Worm (Caenorhabditis elegans): ENCODE data around the gene T16G1.2.

DNA sequence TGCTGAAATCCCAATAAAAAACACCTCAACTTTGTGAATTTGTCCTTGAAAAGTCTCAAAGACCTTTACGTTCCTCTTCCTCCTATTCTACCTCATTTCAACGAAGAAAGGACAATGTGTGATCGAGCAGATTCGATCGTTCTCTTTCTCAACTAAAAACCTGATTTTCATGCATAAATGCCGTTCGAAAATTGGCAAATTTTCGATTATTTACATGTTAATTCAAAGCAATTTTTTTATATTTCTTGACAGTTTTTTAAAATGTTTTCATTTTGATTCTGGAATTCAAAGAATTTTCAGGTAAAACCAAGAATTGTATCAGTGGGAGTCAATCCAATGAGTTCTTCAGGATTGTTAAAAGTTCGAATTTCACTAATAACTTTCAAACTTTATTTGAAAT, 39.3 kb downstream of the T16G1.2 start, which contains the start of gene lin-46:
- TF ChIP-seq eor-1 (tag; optimal IDR thresholded peaks at IDR 0.05) (no peak), nhr-12 (tag; optimal IDR thresholded peaks at IDR 0.05) (no peak), pqm-1 (tag; optimal IDR thresholded peaks at IDR 0.05) (no peak), nhr-76 (tag; optimal IDR thresholded peaks at IDR 0.05) (no peak), fkh-2 (tag; optimal IDR thresholded peaks at IDR 0.05) (no peak), egl-27 (tag; optimal IDR thresholded peaks at IDR 0.05) (no peak), ceh-28 (tag; optimal IDR thresholded peaks at IDR 0.05) (no peak), snpc-4 (tag; optimal IDR thresholded peaks at IDR 0.05) (no peak), mml-1 (tag; optimal IDR thresholded peaks at IDR 0.05) (no peak)

All from whole organism, L3 larva.